Worm (Caenorhabditis elegans): ENCODE data around the gene taf-10.

DNA sequence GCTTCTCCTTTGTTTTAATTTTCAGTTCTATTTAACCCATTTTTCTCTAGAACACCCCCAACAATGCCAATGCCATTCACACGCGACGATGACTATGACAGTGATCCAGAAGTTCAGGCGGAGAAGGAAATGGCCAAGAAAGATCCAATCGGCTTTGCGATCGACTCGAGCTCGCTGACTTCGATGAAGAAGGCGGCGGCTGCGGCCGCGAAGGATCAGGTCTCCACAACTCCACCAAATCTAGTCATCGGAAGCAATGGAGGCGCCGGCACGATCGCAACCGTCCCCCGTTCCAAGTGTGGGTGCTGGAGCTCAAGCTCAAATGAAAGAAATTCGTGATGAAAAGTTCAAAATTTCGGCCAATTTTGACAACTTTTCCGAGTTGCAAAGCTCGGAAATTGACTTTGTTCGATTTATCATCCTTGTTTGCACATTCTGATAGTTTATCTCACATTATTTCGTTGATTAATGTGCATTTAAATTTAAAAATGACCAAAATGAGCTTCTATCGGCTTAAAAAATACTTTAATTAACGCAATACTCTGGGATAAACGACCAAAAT lies 1.1 kb downstream of the taf-10 start, which contains the start of gene K03B4.2:
- TF ChIP-seq lin-15B (tag; optimal IDR thresholded peaks at IDR 0.05) (no peak), ceh-63 (GFP tag; optimal IDR thresholded peaks at IDR 0.05) (no peak), ceh-82 (tag; optimal IDR thresholded peaks at IDR 0.05) (no peak), lin-13 (GFP tag; optimal IDR thresholded peaks at IDR 0.05) (no peak), ama-1 (optimal IDR thresholded peaks at IDR 0.05) (peak; percentile 71), nhr-77 (tag; optimal IDR thresholded peaks at IDR 0.05) (no peak), C04F5.9 (tag; optimal IDR thresholded peaks at IDR 0.05) (no peak), ztf-4 (tag; optimal IDR thresholded peaks at IDR 0.05) (no peak), lin-35 (GFP tag; optimal IDR thresholded peaks at IDR 0.05) (no peak), nhr-11 (tag; optimal IDR thresholded peaks at IDR 0.05) (no peak)

Data from whole organism, L1 larva.